Worm (Caenorhabditis elegans) whole organism, L1 larva: ENCODE data around the gene rnp-4.

Source experiments
- C34B4.2 ChIP-seq: sonication (generic microtip); optimal IDR thresholded peaks from 2 replicates; lab custom pipeline; 2017; ENCODE audit warnings: mild to moderate bottlenecking, missing genetic modification characterization, missing compliant biosample characterization
- Y116A8C.19 ChIP-seq: sonication (generic microtip); optimal IDR thresholded peaks from 2 replicates; lab custom pipeline; 2016; ENCODE audit warnings: missing compliant biosample characterization, missing genetic modification characterization, borderline replicate concordance
- alr-1 ChIP-seq: fragments of 200-800 bp; sonication (Bioruptor generic); optimal IDR thresholded peaks from 2 replicates; lab custom pipeline; 2018; ENCODE audit warnings: borderline replicate concordance, mild to moderate bottlenecking, missing genetic modification characterization, missing compliant biosample characterization
- ceh-63 ChIP-seq: fragments of 200-800 bp; sonication (Bioruptor generic); optimal IDR thresholded peaks from 2 replicates; lab custom pipeline; 2018; ENCODE audit warnings: mild to moderate bottlenecking, missing genetic modification characterization, missing compliant biosample characterization
- ceh-82 ChIP-seq, 3 experiments: fragments of 150-350 bp in 1 of 3; sonication (generic microtip) in 2 of 3; optimal IDR thresholded peaks; 2 replicates each; lab custom pipeline; 2014 to 2017; ENCODE audit warnings: missing biosample characterization in 3 of 3, missing genetic modification characterization in 3 of 3
- ceh-88 ChIP-seq: fragments of 200-800 bp; sonication (Bioruptor generic); IDR thresholded peaks from 2 replicates; pipeline ENCODE4 v1.3.6; 2022; ENCODE audit warnings: missing genetic modification characterization, missing compliant biosample characterization
- efl-1 ChIP-seq, 4 experiments: fragments of 150-350 bp; optimal IDR thresholded peaks in 3 of 4; peaks in 1 of 4; 1 replicate in 1 of 4; 2 replicates in 3 of 4; lab custom pipeline; 2014; ENCODE audit warnings: missing biosample characterization in 2 of 4, missing genetic modification characterization in 2 of 4, missing genetic modification reagents in 2 of 4
- efl-3 ChIP-seq: fragments of 200-800 bp; sonication (Bioruptor generic); optimal IDR thresholded peaks from 2 replicates; lab custom pipeline; 2018; ENCODE audit warnings: mild to moderate bottlenecking, missing genetic modification characterization, missing compliant biosample characterization
- egl-13 ChIP-seq: sonication (generic microtip); optimal IDR thresholded peaks from 2 replicates; lab custom pipeline; 2016; ENCODE audit warnings: missing genotype, missing genetic modification reagents, missing genetic modification characterization, missing compliant biosample characterization
- egl-27 ChIP-seq, 2 experiments: fragments of 150-350 bp in 1 of 2; sonication (generic microtip); optimal IDR thresholded peaks; 3 replicates each; lab custom pipeline; 2017 to 2018; ENCODE audit warnings: missing biosample characterization in 2 of 2, missing genetic modification characterization in 2 of 2, missing genetic modification reagents in 2 of 2
- elt-2 ChIP-seq: sonication (generic microtip); optimal IDR thresholded peaks from 2 replicates; lab custom pipeline; 2016; ENCODE audit warnings: missing genetic modification characterization, mild to moderate bottlenecking, inconsistent platforms, missing compliant biosample characterization, missing genetic modification reagents
- elt-3 ChIP-seq, 6 experiments: fragments of 150-350 bp in 1 of 6; sonication (generic microtip); optimal IDR thresholded peaks; 2 replicates each; lab custom pipeline; 2017 to 2018; ENCODE audit warnings: missing biosample characterization in 6 of 6, missing genetic modification characterization in 6 of 6, inconsistent platforms in 1 of 6
- ets-5 ChIP-seq: fragments of 200-800 bp; sonication (Bioruptor generic); IDR thresholded peaks from 2 replicates; pipeline ENCODE4 v1.3.6; 2022; ENCODE audit warnings: missing genetic modification characterization, missing compliant biosample characterization
- fkh-10 ChIP-seq: sonication (generic microtip); optimal IDR thresholded peaks from 2 replicates; lab custom pipeline; 2017; ENCODE audit warnings: missing biosample characterization, missing genetic modification reagents, missing genetic modification characterization
- fkh-4 ChIP-seq: sonication (generic microtip); optimal IDR thresholded peaks from 2 replicates; lab custom pipeline; 2016; ENCODE audit warnings: missing compliant biosample characterization, missing genetic modification characterization, borderline replicate concordance
- grh-1 ChIP-seq: fragments of 200-800 bp; sonication (Bioruptor generic); IDR thresholded peaks from 2 replicates; pipeline ENCODE4 v1.3.6; 2022; ENCODE audit warnings: missing genetic modification reagents, missing genetic modification characterization, missing compliant biosample characterization
- hlh-17 ChIP-seq: fragments of 200-800 bp; sonication (Bioruptor generic); optimal IDR thresholded peaks from 2 replicates; lab custom pipeline; 2018; ENCODE audit warnings: missing genetic modification characterization, mild to moderate bottlenecking, missing compliant biosample characterization, moderate library complexity, borderline replicate concordance
- hlh-4 ChIP-seq: sonication (generic microtip); optimal IDR thresholded peaks from 2 replicates; lab custom pipeline; 2016; ENCODE audit warnings: mild to moderate bottlenecking, missing genetic modification characterization, missing compliant biosample characterization
- lin-14 ChIP-seq: fragments of 200-800 bp; sonication (Bioruptor generic); optimal IDR thresholded peaks from 2 replicates; lab custom pipeline; 2018; ENCODE audit warnings: mild to moderate bottlenecking, missing genetic modification characterization, moderate library complexity, missing compliant biosample characterization
- lin-15B ChIP-seq: fragments of 150-350 bp; sonication (generic microtip); optimal IDR thresholded peaks from 3 replicates; lab custom pipeline; 2014; ENCODE audit warnings: missing biosample characterization, missing genetic modification characterization
- lin-39 ChIP-seq: fragments of 150-350 bp; optimal IDR thresholded peaks from 2 replicates; lab custom pipeline; 2014; ENCODE audit warnings: missing biosample characterization, missing genetic modification reagents, missing genetic modification characterization
- mab-9 ChIP-seq: fragments of 200-800 bp; sonication (Bioruptor generic); IDR thresholded peaks from 2 replicates; pipeline ENCODE4 v1.3.6; 2022; ENCODE audit warnings: missing genetic modification reagents, missing genetic modification characterization, missing compliant biosample characterization
- mef-2 ChIP-seq: fragments of 150-350 bp; optimal IDR thresholded peaks from 2 replicates; lab custom pipeline; 2014; ENCODE audit warnings: missing biosample characterization, missing genetic modification characterization
- nhr-12 ChIP-seq: sonication (generic microtip); optimal IDR thresholded peaks from 2 replicates; lab custom pipeline; 2017; ENCODE audit warnings: missing biosample characterization, missing genetic modification characterization
- nhr-19 ChIP-seq: fragments of 200-800 bp; sonication (Bioruptor generic); conservative IDR thresholded peaks from 2 replicates; pipeline ENCODE4 v1.3.6; 2022; ENCODE audit warnings: missing genetic modification characterization, missing compliant biosample characterization
- nhr-28 ChIP-seq: fragments of 150-350 bp; optimal IDR thresholded peaks from 2 replicates; lab custom pipeline; 2014; ENCODE audit warnings: missing biosample characterization, missing genetic modification characterization
- nhr-76 ChIP-seq: sonication (generic microtip); optimal IDR thresholded peaks from 2 replicates; lab custom pipeline; 2017; ENCODE audit warnings: missing biosample characterization, missing genetic modification characterization
- nhr-77 ChIP-seq: fragments of 150-350 bp; optimal IDR thresholded peaks from 2 replicates; lab custom pipeline; 2014; ENCODE audit warnings: missing biosample characterization, missing genetic modification characterization
- nhr-85 ChIP-seq: sonication (generic microtip); peaks from one replicate; lab custom pipeline; 2016; ENCODE audit warnings: missing genetic modification characterization, inconsistent platforms, missing compliant biosample characterization
- nhr-90 ChIP-seq: sonication (generic microtip); optimal IDR thresholded peaks from 2 replicates; lab custom pipeline; 2016; ENCODE audit warnings: mild to moderate bottlenecking, missing genetic modification characterization, missing compliant biosample characterization; ENCODE audit not compliant: poor library complexity
- pax-3 ChIP-seq: fragments of 200-800 bp; sonication (Bioruptor generic); optimal IDR thresholded peaks from 2 replicates; lab custom pipeline; 2018; ENCODE audit warnings: mild to moderate bottlenecking, missing genetic modification characterization, moderate library complexity, missing compliant biosample characterization
- pqm-1 ChIP-seq: sonication (generic microtip); optimal IDR thresholded peaks from 3 replicates; lab custom pipeline; 2017; ENCODE audit warnings: missing biosample characterization, missing genetic modification characterization
- rnt-1 ChIP-seq: sonication (generic microtip); optimal IDR thresholded peaks from 2 replicates; lab custom pipeline; 2016; ENCODE audit warnings: mild to moderate bottlenecking, missing genetic modification characterization, moderate library complexity, missing compliant biosample characterization
- skn-1 ChIP-seq: fragments of 150-350 bp; optimal IDR thresholded peaks from 2 replicates; lab custom pipeline; 2014; ENCODE audit warnings: missing biosample characterization, missing genetic modification characterization
- snpc-4 ChIP-seq: fragments of 150-350 bp; optimal IDR thresholded peaks from 2 replicates; lab custom pipeline; 2014; ENCODE audit warnings: missing biosample characterization, missing genetic modification characterization
- snu-23 ChIP-seq: sonication (generic microtip); optimal IDR thresholded peaks from 2 replicates; lab custom pipeline; 2016; ENCODE audit warnings: missing genetic modification characterization, missing compliant biosample characterization
- sox-4 ChIP-seq: sonication (generic microtip); optimal IDR thresholded peaks from 2 replicates; lab custom pipeline; 2016; ENCODE audit warnings: missing genetic modification characterization, missing compliant biosample characterization
- swsn-7 ChIP-seq: sonication (generic microtip); optimal IDR thresholded peaks from 2 replicates; lab custom pipeline; 2016; ENCODE audit warnings: missing genetic modification characterization, missing compliant biosample characterization
- tlp-1 ChIP-seq: fragments of 150-350 bp; optimal IDR thresholded peaks from 2 replicates; lab custom pipeline; 2014; ENCODE audit warnings: missing biosample characterization, missing genetic modification characterization
- unc-86 ChIP-seq: sonication (generic microtip); optimal IDR thresholded peaks from 2 replicates; lab custom pipeline; 2016; ENCODE audit warnings: missing genetic modification characterization, missing compliant biosample characterization
- unc-98 ChIP-seq: fragments of 200-800 bp; sonication (Bioruptor generic); IDR thresholded peaks from 2 replicates; pipeline ENCODE4 v1.3.6; 2022; ENCODE audit warnings: missing genetic modification characterization, missing compliant biosample characterization
- vab-15 ChIP-seq: sonication (generic microtip); optimal IDR thresholded peaks from 2 replicates; lab custom pipeline; 2017; ENCODE audit warnings: missing genotype, mild to moderate bottlenecking, missing genetic modification characterization, missing compliant biosample characterization
- xbp-1 ChIP-seq: sonication (generic microtip); optimal IDR thresholded peaks from 2 replicates; lab custom pipeline; 2016; ENCODE audit warnings: missing genetic modification characterization, missing compliant biosample characterization
- zag-1 ChIP-seq: fragments of 150-350 bp; optimal IDR thresholded peaks from 2 replicates; lab custom pipeline; 2014; ENCODE audit warnings: missing biosample characterization, missing genetic modification characterization
- zip-4 ChIP-seq: fragments of 200-800 bp; sonication (Bioruptor generic); optimal IDR thresholded peaks from 2 replicates; lab custom pipeline; 2018; ENCODE audit warnings: mild to moderate bottlenecking, missing genetic modification characterization, moderate library complexity, missing compliant biosample characterization

Gene rnp-4

DNA sequence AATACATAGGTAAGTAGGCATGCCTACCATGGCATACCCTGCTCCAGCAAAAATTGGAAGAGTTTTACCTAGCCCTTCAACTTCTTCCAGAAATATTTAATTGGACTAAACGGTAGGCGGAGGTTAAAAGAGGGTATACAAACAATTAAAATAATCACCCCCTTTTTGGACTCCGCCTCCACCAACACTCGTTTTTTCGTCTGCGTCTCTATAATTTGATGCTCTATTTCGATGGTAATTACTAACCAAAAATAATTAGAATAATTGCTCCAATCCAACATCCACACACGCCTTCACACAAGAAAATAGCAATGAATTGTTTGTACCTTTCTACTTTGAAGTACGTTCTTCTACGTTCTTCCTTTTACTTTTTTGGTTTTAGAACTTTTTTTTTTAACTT is 46.7 kb downstream of the rnp-4 start (continued):
- TF ChIP-seq ceh-63 (GFP tag; lab: Kevin White, UChicago), result no peak
- no peak for TF ChIP-seq C34B4.2 (tag; lab: Kevin White, UChicago)

DNA sequence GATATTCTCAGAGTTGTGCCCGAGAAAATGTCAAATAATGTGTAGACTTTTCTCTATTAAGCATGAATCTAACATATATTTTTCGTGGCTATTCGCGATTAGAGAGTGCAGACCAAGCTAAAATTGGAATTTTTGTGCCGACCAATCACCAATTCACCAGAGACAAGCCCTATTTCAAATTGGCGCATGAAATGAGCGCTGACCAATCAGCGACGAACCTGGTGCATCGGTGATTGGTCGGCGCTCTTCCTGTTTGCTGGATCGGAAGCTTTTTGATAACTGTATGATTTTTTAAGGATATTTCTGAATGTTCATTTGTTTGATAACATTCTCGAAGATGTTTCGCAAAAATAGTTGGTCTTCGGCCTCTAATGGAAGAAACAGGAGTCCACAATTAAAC is 47.2 kb downstream of the rnp-4 start:
- TF ChIP-seq zag-1 (tag; lab: Kevin White, UChicago), result no peak
- no peak for TF ChIP-seq elt-2 (tag; lab: Kevin White, UChicago)
- no peak for TF ChIP-seq egl-27 (tag; optimal IDR thresholded peaks at IDR 0.05; lab: Kevin White, UChicago)
- no peak for TF ChIP-seq elt-3 (tag; optimal IDR thresholded peaks at IDR 0.05; lab: Kevin White, UChicago)
- TF ChIP-seq skn-1 (tag; lab: Kevin White, UChicago), result no peak
- no peak for TF ChIP-seq fkh-4 (tag; lab: Kevin White, UChicago)
- no peak for TF ChIP-seq nhr-77 (tag; lab: Kevin White, UChicago)
- no peak for TF ChIP-seq zip-4

DNA sequence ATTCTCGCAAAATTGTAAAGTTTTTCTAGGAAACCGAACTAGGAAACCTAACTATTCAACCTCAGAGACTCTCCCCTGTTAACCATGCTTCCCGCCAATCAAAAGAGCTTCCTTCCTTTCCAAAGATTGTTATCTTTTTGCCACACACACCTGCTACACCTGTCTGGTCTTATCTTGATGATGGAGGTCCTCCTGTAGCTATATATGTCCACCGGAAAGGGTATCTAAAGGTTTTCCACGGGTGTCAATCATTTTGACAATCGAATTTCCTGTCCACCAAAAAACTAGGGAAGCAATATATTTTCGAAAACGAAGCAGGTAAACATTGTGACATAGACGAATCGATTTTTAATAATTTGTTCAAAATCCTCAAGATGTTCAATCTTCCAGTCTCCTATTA is 47.7 kb downstream of the rnp-4 start:
- no peak for TF ChIP-seq nhr-85 (tag; lab: Kevin White, UChicago)
- no peak for TF ChIP-seq sox-4 (tag; lab: Kevin White, UChicago)
- TF ChIP-seq rnt-1, result peak; percentile 27
- TF ChIP-seq lin-14 (GFP tag; lab: Kevin White, UChicago), result peak; percentile 10
- TF ChIP-seq xbp-1, result no peak

DNA sequence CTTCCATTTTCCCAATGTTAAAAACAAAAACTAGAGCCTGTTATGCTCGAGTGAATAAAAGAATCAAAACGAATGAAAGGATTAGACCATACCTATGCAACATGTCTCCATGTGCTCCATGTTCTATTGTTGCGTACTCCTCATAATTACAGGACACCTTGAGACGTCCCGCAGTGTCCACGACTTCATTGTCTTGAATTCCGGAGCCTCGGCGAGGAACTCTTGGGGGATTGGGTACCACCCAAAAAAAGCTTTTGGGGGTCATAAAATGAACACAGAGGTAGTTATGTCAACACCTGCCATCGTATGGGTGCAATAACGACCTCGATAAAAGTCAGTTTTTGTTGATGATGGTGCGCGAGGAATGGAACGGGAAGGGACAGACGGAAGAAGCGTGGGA is 48.8 kb downstream of the rnp-4 start:
- no peak for TF ChIP-seq snu-23 (GFP tag; lab: Kevin White, UChicago)
- TF ChIP-seq pax-3 (tag; lab: Kevin White, UChicago), result no peak

DNA sequence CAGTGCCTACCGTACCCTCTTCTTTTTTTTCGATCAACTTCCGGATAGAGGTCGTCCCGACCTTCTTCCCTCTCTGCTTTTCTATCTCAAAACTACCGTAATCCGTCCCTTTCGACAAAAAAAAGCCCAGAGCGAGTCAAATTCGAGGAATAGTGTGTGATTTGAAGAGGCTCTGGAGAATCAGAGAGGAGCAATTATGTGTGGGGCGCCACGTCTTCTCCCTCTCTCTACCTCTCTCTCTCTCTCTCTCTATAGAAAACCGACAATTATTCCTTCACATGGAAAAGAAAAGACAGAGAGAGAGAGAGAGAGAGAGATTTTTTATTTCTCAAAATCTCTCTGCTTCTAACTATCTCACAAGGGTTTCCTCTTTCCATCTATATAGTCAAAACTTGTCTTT is 50.5 kb downstream of the rnp-4 start:
- TF ChIP-seq efl-1 (optimal IDR thresholded peaks at IDR 0.05; lab: Kevin White, UChicago) (peak; percentile 24 to 41), efl-1 (GFP tag; optimal IDR thresholded peaks at IDR 0.05 in 1 of 2; lab: Kevin White, UChicago) (no peak), rnt-1 (no peak), Y116A8C.19 (no peak), nhr-90 (tag; lab: Kevin White, UChicago) (no peak), fkh-10 (GFP tag; lab: Kevin White, UChicago) (no peak), mab-9 (GFP tag; lab: Robert Waterston, UW) (no peak), ceh-82 (tag; optimal IDR thresholded peaks at IDR 0.05; lab: Kevin White, UChicago) (no peak), pqm-1 (tag; lab: Kevin White, UChicago) (no peak), alr-1 (tag; lab: Kevin White, UChicago) (no peak), mef-2 (tag; lab: Kevin White, UChicago) (no peak), nhr-76 (tag; lab: Kevin White, UChicago) (no peak), swsn-7 (tag; lab: Kevin White, UChicago) (peak; percentile 57), xbp-1 (peak; percentile 40), unc-98 (GFP tag; lab: Robert Waterston, UW) (no peak), vab-15 (tag; lab: Kevin White, UChicago) (no peak), ceh-88 (no peak), lin-15B (no peak), egl-13 (tag; lab: Kevin White, UChicago) (no peak), nhr-19 (GFP tag; lab: Robert Waterston, UW) (peak; percentile 23; the same call in 1 of the 2 replicates), hlh-4 (no peak), hlh-17 (GFP tag; lab: Kevin White, UChicago) (no peak), snpc-4 (tag; lab: Kevin White, UChicago) (no peak), nhr-85 (tag; lab: Kevin White, UChicago) (peak; percentile 96), ets-5 (GFP tag; lab: Robert Waterston, UW) (no peak), tlp-1 (tag; lab: Kevin White, UChicago) (no peak), lin-39 (tag; lab: Kevin White, UChicago) (no peak), nhr-12 (tag; lab: Kevin White, UChicago) (no peak), efl-3 (no peak), grh-1 (GFP tag; lab: Robert Waterston, UW) (peak; percentile 81), zip-4 (no peak), skn-1 (tag; lab: Kevin White, UChicago) (no peak), unc-86 (tag; lab: Kevin White, UChicago) (peak; percentile 23), nhr-28 (tag; lab: Kevin White, UChicago) (no peak)
